Fruit fly (Drosophila melanogaster) ovary, adult (tissue): ENCODE measurements around the gene ND-B17.2.

ENCODE experiments used
- CG17801 ChIP-seq: fragments of 200-800 bp; optimal IDR thresholded peaks from 2 replicates; lab custom pipeline; 2019; ENCODE audit warnings: missing biosample characterization, mild to moderate bottlenecking, missing genetic modification characterization, moderate library complexity; ENCODE audit not compliant: partially characterized antibody

Gene ND-B17.2

dm6 chr2L:2579669-2580351, at the start of gene ND-B17.2, which contains the start of gene Arpc5:
Gene ND-B17.2, minus strand, starts transcription at chr2L:2580172.
Gene Arpc5, plus strand, starts transcription at chr2L:2580292.
- TF ChIP-seq CG17801 (GFP tag; lab: Kevin White, UChicago): peak; percentile 33

dm6 chr2L:2628760-2629159, 48.8 kb upstream of the ND-B17.2 start:
- TF ChIP-seq CG17801 (GFP tag; lab: Kevin White, UChicago): no peak

DNA sequence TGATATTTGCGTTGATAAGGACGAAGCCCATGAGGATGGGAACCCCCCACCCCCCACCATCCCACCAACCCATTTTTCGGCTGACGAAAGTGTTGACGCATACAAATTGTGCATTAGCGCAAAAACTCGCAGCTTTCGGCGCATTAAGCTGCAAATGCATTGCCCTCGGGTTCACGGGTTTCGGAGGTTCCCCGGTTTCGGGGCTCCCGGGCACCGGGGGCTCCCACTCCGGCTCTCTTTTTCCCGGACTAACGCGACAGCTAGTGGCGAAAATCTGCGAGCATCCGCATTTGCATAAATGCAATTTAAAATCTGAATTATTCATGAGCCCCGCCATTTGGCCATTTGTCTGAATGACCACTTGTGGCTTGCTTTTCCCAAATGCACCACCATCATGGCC, 47.5 kb upstream of the ND-B17.2 start:
- no peak for TF ChIP-seq CG17801 (GFP tag; lab: Kevin White, UChicago)

DNA sequence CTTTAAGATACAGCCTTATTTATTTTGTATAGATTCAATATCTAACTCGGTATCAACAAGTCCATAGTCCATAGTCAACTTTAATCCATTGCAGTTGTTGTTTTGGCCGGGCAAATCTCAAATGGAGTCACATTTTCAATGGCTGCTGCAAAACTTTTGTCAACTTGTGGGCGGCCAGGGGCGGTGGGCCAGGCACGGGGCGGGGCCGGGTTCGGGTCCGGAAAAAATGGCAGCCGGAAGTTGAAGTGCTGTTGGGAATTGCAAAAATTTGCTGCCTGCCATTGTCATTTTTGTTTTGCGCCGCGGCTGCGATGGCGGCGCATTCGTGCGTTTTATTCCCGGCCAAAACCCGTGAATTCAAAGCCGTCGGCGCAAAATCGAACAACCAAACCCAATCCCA, 44.0 kb upstream of the ND-B17.2 start:
- no peak for TF ChIP-seq CG17801 (GFP tag; lab: Kevin White, UChicago)

DNA sequence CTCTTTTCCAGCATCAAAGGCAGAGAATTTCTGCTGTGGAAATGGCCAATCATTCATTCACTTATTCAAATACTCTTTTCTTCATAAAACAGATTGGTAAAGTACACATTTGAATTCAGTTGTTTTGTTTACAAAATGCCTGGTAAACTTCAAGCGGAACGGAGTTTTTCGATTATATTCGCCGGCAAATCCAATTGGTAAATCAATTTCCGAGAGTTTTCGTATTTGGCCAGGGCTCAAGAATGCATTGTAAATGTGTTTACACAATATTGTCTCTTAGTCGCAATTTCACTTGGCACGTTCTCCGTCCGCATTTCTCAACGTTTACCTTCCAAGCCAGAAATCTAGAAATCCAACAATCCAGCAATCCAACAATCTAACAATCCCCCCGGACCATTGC, 39.9 kb upstream of the ND-B17.2 start, which contains the start of gene CG43403:
Gene CG43403, plus strand, starts transcription at position 301 of the 400 bp plus-strand sequence.
- no peak for TF ChIP-seq CG17801 (GFP tag; lab: Kevin White, UChicago)

DNA sequence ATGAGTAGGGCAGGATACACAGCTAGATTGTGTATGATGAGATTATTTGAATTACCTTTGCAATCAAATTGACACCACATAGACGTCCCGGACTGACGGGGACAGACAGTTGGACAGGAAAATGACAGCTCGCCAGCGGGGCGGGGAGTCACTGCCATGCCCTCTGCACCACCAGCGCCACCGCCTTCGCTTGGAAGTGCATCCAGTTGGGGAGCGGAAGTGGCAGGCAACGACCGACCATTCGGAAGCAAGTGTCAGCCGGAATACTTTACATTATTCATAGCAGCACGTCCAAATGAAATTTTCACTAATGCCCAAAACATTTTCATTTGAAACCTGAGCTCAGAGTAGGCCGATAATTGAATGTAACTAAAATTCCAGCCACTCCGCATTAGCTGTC, 29.7 kb upstream of the ND-B17.2 start, which contains the start of gene CG15395:
Gene CG15395, plus strand, starts transcription at position 301 of the 400 bp plus-strand sequence.
- no peak for TF ChIP-seq CG17801 (GFP tag; lab: Kevin White, UChicago)

DNA sequence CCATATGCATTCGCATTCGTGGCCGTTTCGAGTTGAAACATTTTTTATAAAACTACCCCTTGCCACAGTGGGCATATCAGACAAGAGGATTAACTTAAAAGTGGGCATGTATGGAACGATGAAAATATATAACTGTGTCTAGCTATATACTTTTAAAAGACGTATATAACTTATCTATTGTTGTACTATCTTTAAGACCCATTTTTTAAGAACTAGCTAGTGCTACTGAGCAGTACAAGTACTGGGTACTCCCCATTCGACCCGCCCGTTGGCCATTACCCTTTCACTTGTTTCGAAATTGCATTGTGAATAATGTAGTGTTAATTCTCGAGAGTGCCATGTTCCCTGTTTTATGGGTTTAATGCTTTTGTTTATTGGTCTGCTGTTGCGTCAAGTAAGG, 26.8 kb upstream of the ND-B17.2 start:
- no peak for TF ChIP-seq CG17801 (GFP tag; lab: Kevin White, UChicago)

- no peak for TF ChIP-seq CG17801 (GFP tag; lab: Kevin White, UChicago)
Observed at dm6 chr2L:2591569-2591968, 11.6 kb upstream of the ND-B17.2 start, which contains the start of gene CG15394. Gene CG15394, plus strand, starts transcription at chr2L:2591869.

DNA sequence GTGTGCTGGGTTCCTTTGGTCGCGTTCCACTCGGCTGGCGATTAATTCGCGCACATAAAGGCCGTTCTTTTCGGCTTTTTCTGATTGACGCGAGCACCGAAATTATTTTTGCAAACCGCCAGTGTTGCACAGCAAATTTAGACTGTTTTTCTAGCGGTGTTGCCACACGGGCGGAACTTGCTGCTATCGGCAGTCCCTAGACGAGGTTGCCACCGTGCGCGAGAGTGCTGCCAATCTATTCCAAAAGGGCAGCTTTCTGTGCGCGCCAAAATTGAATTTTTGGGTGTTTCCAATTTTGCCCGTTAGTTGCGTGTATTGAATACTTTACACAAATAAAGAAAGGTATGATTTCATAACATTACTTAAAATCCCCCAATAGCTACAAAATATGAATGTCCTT, 5.3 kb upstream of the ND-B17.2 start, which contains the start of gene Drp1:
Gene Drp1, minus strand, starts transcription at position 146 of the 400 bp plus-strand sequence.
- no peak for TF ChIP-seq CG17801 (GFP tag; lab: Kevin White, UChicago)

dm6 chr2L:2584461-2585056, 4.6 kb upstream of the ND-B17.2 start:
- TF ChIP-seq CG17801 (GFP tag; lab: Kevin White, UChicago): no peak

DNA sequence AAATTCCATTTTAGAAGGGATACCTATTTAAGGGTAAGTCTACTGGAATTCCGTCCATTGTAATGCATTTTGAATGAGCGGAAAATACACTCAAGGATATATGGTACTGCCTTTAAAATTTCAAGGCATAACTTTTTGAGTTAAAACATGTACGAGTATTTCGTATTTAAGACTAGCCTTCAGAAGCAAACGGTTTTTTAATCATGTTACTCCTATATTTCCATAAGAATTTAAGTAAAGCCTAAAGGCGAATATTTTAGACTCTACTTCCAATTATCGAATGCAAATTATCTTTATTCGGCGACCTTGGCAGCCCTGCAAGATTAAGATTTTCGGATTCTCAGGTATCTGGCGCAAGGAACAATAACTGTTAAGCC, 2.6 kb downstream of the ND-B17.2 start, which contains the start of gene Elba2:
Gene Elba2, plus strand, starts transcription at position 327 of the 377 bp plus-strand sequence.
- no peak for TF ChIP-seq CG17801 (GFP tag; lab: Kevin White, UChicago)

- TF ChIP-seq CG17801 (GFP tag; lab: Kevin White, UChicago): no peak
Observed at dm6 chr2L:2576565-2577360, 3.2 kb downstream of the ND-B17.2 start, which contains the start of gene insv. Gene insv, minus strand, starts transcription at chr2L:2576997.

DNA sequence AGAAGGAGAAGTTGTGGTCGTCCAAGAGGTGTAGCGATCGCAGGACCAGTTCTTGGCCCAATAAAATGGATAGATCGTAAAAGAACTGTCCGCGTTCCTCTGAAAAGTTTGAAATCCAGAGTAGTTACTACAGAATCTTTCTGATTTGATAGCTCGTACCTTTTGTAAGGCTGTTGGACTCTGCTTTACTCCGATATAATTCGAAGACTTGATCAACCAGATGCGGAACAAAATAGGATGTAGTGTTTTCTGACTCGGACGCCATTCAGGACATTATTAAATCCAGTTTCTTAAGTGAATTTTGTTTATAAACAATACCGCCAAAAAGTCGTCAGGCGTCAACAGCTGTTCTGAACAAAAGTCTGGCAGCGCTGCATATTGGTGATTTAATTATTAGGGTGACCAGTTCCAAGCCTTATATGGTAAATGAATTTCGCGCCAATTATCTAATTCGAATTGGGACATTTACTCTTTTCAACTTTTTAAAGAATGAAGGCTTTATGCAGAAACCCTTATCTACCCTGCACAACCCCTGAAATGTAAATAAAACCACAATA, 5.2 kb downstream of the ND-B17.2 start, which contains the start of the genes Rad1 and Sws1:
Gene Rad1, minus strand, starts transcription at position 336 of the 557 bp plus-strand sequence.
Gene Sws1, minus strand, starts transcription at position 336 of the 557 bp plus-strand sequence.
- no peak for TF ChIP-seq CG17801 (GFP tag; lab: Kevin White, UChicago)

DNA sequence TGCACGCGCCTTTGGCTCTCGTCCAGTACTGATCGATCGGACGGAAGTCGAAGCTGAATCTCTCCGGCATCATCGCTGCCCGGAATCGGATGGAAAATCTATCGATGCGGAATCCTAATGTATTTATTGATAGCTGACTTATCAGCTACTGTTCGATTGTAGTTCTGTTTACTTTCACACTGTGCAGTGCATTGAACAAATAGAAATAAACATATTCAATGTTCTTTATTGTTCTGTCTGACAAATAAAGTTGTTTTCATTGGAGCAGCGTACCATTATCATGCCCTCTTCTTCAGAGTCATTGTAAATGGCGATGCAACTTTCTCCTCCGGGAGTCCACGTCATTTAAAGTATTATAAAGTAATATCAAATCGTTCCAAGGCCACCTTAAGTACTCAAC, 7.0 kb downstream of the ND-B17.2 start, which contains the start of gene Cyp309a2:
Gene Cyp309a2, minus strand, starts transcription at position 101 of the 400 bp plus-strand sequence.
- no peak for TF ChIP-seq CG17801 (GFP tag; lab: Kevin White, UChicago)
